Worm (Caenorhabditis elegans) whole organism, L2 larva: ENCODE results near the gene mlp-1.
A peak's percentile ranks its signal among the peaks of the same experiment; 100 is the strongest.

Experiments used
- C34F6.9 ChIP-seq: fragments of 150-350 bp; optimal IDR thresholded peaks from 2 replicates; lab custom pipeline; 2014; ENCODE audit warnings: missing biosample characterization, missing genetic modification characterization
- F13H6.1 ChIP-seq: sonication (generic microtip); optimal IDR thresholded peaks from 2 replicates; lab custom pipeline; 2016; ENCODE audit warnings: missing genetic modification characterization, missing compliant biosample characterization
- Y55F3AM.14 ChIP-seq: fragments of 200-800 bp; sonication (Bioruptor generic); optimal IDR thresholded peaks from 2 replicates; lab custom pipeline; 2018; ENCODE audit warnings: mild to moderate bottlenecking, missing genetic modification characterization, missing compliant biosample characterization
- aly-2 ChIP-seq: fragments of 150-350 bp; optimal IDR thresholded peaks from 2 replicates; lab custom pipeline; 2014; ENCODE audit warnings: missing biosample characterization, missing genetic modification characterization
- ama-1 ChIP-seq: fragments of 150-350 bp; optimal IDR thresholded peaks from 2 replicates; lab custom pipeline; 2018; ENCODE audit warnings: inconsistent platforms
- blmp-1 ChIP-seq: sonication (generic microtip); optimal IDR thresholded peaks from 2 replicates; lab custom pipeline; 2017; ENCODE audit warnings: missing genetic modification characterization, mild to moderate bottlenecking, missing compliant biosample characterization, antibody characterized with exemption, moderate library complexity; ENCODE audit not compliant: insufficient read depth
- ceh-16 ChIP-seq: fragments of 150-350 bp; optimal IDR thresholded peaks from 2 replicates; lab custom pipeline; 2014; ENCODE audit warnings: missing biosample characterization, missing genetic modification characterization
- ceh-82 ChIP-seq: fragments of 150-350 bp; optimal IDR thresholded peaks from 2 replicates; lab custom pipeline; 2014; ENCODE audit warnings: missing biosample characterization, missing genetic modification characterization
- crh-2 ChIP-seq: sonication (generic microtip); optimal IDR thresholded peaks from 2 replicates; lab custom pipeline; 2017; ENCODE audit warnings: missing biosample characterization, missing genetic modification characterization
- dmd-4 ChIP-seq: sonication (generic microtip); optimal IDR thresholded peaks from 2 replicates; lab custom pipeline; 2017; ENCODE audit warnings: missing biosample characterization, missing genetic modification characterization
- egl-27 ChIP-seq: sonication (generic microtip); optimal IDR thresholded peaks from 3 replicates; lab custom pipeline; 2017; ENCODE audit warnings: missing biosample characterization, missing genetic modification reagents, missing genetic modification characterization
- elt-1 ChIP-seq: fragments of 150-350 bp; optimal IDR thresholded peaks from 2 replicates; lab custom pipeline; 2014; ENCODE audit warnings: missing biosample characterization, missing genetic modification characterization
- elt-3 ChIP-seq: sonication (generic microtip); optimal IDR thresholded peaks from 2 replicates; lab custom pipeline; 2017; ENCODE audit warnings: missing biosample characterization, missing genetic modification characterization
- fos-1 ChIP-seq: fragments of 150-350 bp; optimal IDR thresholded peaks from 2 replicates; lab custom pipeline; 2014; ENCODE audit warnings: missing biosample characterization, missing genetic modification characterization
- gmeb-1 ChIP-seq: fragments of 150-350 bp; optimal IDR thresholded peaks from 2 replicates; lab custom pipeline; 2014; ENCODE audit warnings: missing biosample characterization, missing genetic modification characterization
- lin-11 ChIP-seq: fragments of 150-350 bp; sonication (generic microtip); optimal IDR thresholded peaks from 2 replicates; lab custom pipeline; 2014; ENCODE audit warnings: missing biosample characterization, missing genetic modification characterization, inconsistent platforms, mixed read lengths
- lin-13 ChIP-seq: fragments of 150-350 bp; optimal IDR thresholded peaks from 2 replicates; lab custom pipeline; 2014; ENCODE audit warnings: missing biosample characterization, missing genetic modification reagents, missing genetic modification characterization
- lin-39 ChIP-seq: fragments of 150-350 bp; optimal IDR thresholded peaks from 2 replicates; lab custom pipeline; 2014; ENCODE audit warnings: missing biosample characterization, missing genetic modification reagents, missing genetic modification characterization
- lsy-2 ChIP-seq, 2 experiments: fragments of 150-350 bp in 1 of 2; sonication (generic microtip) in 1 of 2; optimal IDR thresholded peaks; 2 replicates each; lab custom pipeline; 2014 to 2017; ENCODE audit warnings: missing biosample characterization in 2 of 2, missing genetic modification characterization in 2 of 2
- mab-5 ChIP-seq: fragments of 150-350 bp; optimal IDR thresholded peaks from 2 replicates; lab custom pipeline; 2014; ENCODE audit warnings: missing biosample characterization, missing genetic modification characterization
- mbf-1 ChIP-seq: sonication (generic microtip); optimal IDR thresholded peaks from 2 replicates; lab custom pipeline; 2017; ENCODE audit warnings: missing biosample characterization, missing genetic modification characterization
- mdl-1 ChIP-seq, 2 experiments: fragments of 150-350 bp in 1 of 2; sonication (generic microtip) in 1 of 2; optimal IDR thresholded peaks; 2 replicates each; lab custom pipeline; 2017; ENCODE audit warnings: missing biosample characterization in 2 of 2, missing genetic modification characterization in 2 of 2
- nhr-10 ChIP-seq: sonication (generic microtip); optimal IDR thresholded peaks from 2 replicates; lab custom pipeline; 2017; ENCODE audit warnings: missing biosample characterization, missing genetic modification characterization
- nhr-12 ChIP-seq: fragments of 150-350 bp; optimal IDR thresholded peaks from 2 replicates; lab custom pipeline; 2014; ENCODE audit warnings: missing biosample characterization, missing genetic modification characterization
- nhr-129 ChIP-seq: fragments of 150-350 bp; optimal IDR thresholded peaks from 2 replicates; lab custom pipeline; 2014; ENCODE audit warnings: missing biosample characterization, missing genetic modification characterization
- nhr-23 ChIP-seq: fragments of 150-350 bp; optimal IDR thresholded peaks from 2 replicates; lab custom pipeline; 2014; ENCODE audit warnings: missing biosample characterization, missing genetic modification reagents, missing genetic modification characterization
- nhr-25 ChIP-seq: fragments of 150-350 bp; sonication (generic microtip); optimal IDR thresholded peaks from 3 replicates; lab custom pipeline; 2014; ENCODE audit warnings: missing biosample characterization, missing genetic modification characterization
- nhr-6 ChIP-seq: fragments of 150-350 bp; optimal IDR thresholded peaks from 2 replicates; lab custom pipeline; 2014; ENCODE audit warnings: missing biosample characterization, missing genetic modification characterization
- peb-1 ChIP-seq: fragments of 150-350 bp; optimal IDR thresholded peaks from 2 replicates; lab custom pipeline; 2014; ENCODE audit warnings: missing biosample characterization, missing genetic modification characterization
- sem-4 ChIP-seq: fragments of 150-350 bp; optimal IDR thresholded peaks from 2 replicates; lab custom pipeline; 2014; ENCODE audit warnings: missing biosample characterization, missing genetic modification reagents, missing genetic modification characterization
- skn-1 ChIP-seq: sonication (generic microtip); optimal IDR thresholded peaks from 2 replicates; lab custom pipeline; 2017; ENCODE audit warnings: missing biosample characterization, missing genetic modification characterization
- sma-3 ChIP-seq: sonication (generic microtip); optimal IDR thresholded peaks from 2 replicates; lab custom pipeline; 2016; ENCODE audit warnings: missing genetic modification reagents, missing genetic modification characterization, missing compliant biosample characterization
- sma-9 ChIP-seq, 2 experiments: fragments of 150-350 bp in 1 of 2; sonication (generic microtip) in 1 of 2; optimal IDR thresholded peaks; 2 replicates each; lab custom pipeline; 2014 to 2016; ENCODE audit warnings: missing genetic modification characterization in 2 of 2, mild to moderate bottlenecking in 1 of 2, missing biosample characterization in 1 of 2, missing compliant biosample characterization in 1 of 2, missing genetic modification reagents in 1 of 2, moderate library complexity in 1 of 2
- snpc-4 ChIP-seq: fragments of 150-350 bp; optimal IDR thresholded peaks from 2 replicates; lab custom pipeline; 2014; ENCODE audit warnings: missing biosample characterization, missing genetic modification characterization
- unc-55 ChIP-seq: fragments of 150-350 bp; sonication (generic microtip); optimal IDR thresholded peaks from 3 replicates; lab custom pipeline; 2014; ENCODE audit warnings: missing biosample characterization, missing genetic modification reagents, missing genetic modification characterization
- zag-1 ChIP-seq: fragments of 150-350 bp; optimal IDR thresholded peaks from 2 replicates; lab custom pipeline; 2014; ENCODE audit warnings: missing biosample characterization, missing genetic modification characterization
- ztf-1 ChIP-seq: fragments of 200-800 bp; sonication (Bioruptor generic); conservative IDR thresholded peaks from 2 replicates; pipeline ENCODE4 v1.3.6; 2022; ENCODE audit warnings: missing genetic modification characterization, missing compliant biosample characterization
- ztf-4 ChIP-seq: fragments of 150-350 bp; optimal IDR thresholded peaks from 2 replicates; lab custom pipeline; 2014; ENCODE audit warnings: missing biosample characterization, missing genetic modification characterization

The mlp-1 gene

ce11 chrIII:5958172-5958886 is 16.5 kb downstream of the mlp-1 start, which contains the start of the genes nono-1 and nop-1:
Gene nono-1, minus strand, starts transcription at chrIII:5958246.
Gene nop-1, plus strand, starts transcription at chrIII:5958722.
- no peak for TF ChIP-seq sem-4 (tag; lab: Kevin White, UChicago)
- no peak for TF ChIP-seq Y55F3AM.14 (GFP tag; lab: Kevin White, UChicago)
- peak in 1 of 2 experiments; percentile 37 for TF ChIP-seq lsy-2 (tag; optimal IDR thresholded peaks at IDR 0.05; lab: Kevin White, UChicago)
- TF ChIP-seq C34F6.9, result peak; percentile 58
- TF ChIP-seq sma-3 (GFP tag; lab: Kevin White, UChicago), result no peak
- peak; percentile 10 for TF ChIP-seq ama-1 (lab: Kevin White, UChicago)
- TF ChIP-seq lin-39, result no peak
- no peak for TF ChIP-seq nhr-23 (tag; lab: Kevin White, UChicago)
- TF ChIP-seq unc-55, result peak; percentile 59
- TF ChIP-seq nhr-25 (tag; lab: Kevin White, UChicago), result no peak
- no peak for TF ChIP-seq egl-27 (tag; lab: Kevin White, UChicago)
- TF ChIP-seq lin-13, result peak; percentile 5
- TF ChIP-seq ceh-82, result no peak
- TF ChIP-seq elt-1 (tag; lab: Kevin White, UChicago), result no peak
- TF ChIP-seq zag-1 (tag; lab: Kevin White, UChicago), result no peak
- TF ChIP-seq crh-2 (tag; lab: Kevin White, UChicago), result no peak
- no peak for TF ChIP-seq mdl-1 (tag; optimal IDR thresholded peaks at IDR 0.05; lab: Kevin White, UChicago)
- no peak for TF ChIP-seq F13H6.1 (tag; lab: Kevin White, UChicago)
- no peak for TF ChIP-seq peb-1 (tag; lab: Kevin White, UChicago)
- TF ChIP-seq nhr-12 (tag; lab: Kevin White, UChicago), result no peak
- TF ChIP-seq mab-5 (tag; lab: Kevin White, UChicago), result no peak

ce11 chrIII:5953913-5954290 is 21.0 kb downstream of the mlp-1 start:
- TF ChIP-seq ztf-4 (tag; lab: Kevin White, UChicago), result no peak
- TF ChIP-seq C34F6.9, result no peak
- no peak for TF ChIP-seq elt-3
- no peak for TF ChIP-seq blmp-1
- no peak for TF ChIP-seq nhr-12 (tag; lab: Kevin White, UChicago)

- TF ChIP-seq ceh-16 (tag; lab: Kevin White, UChicago) (no peak), snpc-4 (tag; lab: Kevin White, UChicago) (no peak), elt-1 (tag; lab: Kevin White, UChicago) (no peak), nhr-129 (no peak), egl-27 (tag; lab: Kevin White, UChicago) (no peak), ztf-1 (no peak), aly-2 (tag; lab: Kevin White, UChicago) (no peak), blmp-1 (peak; percentile 16), dmd-4 (no peak), ztf-4 (tag; lab: Kevin White, UChicago) (peak; percentile 70), mbf-1 (tag; lab: Kevin White, UChicago) (no peak), ama-1 (lab: Kevin White, UChicago) (no peak), nhr-6 (tag; lab: Kevin White, UChicago) (no peak), nhr-25 (tag; lab: Kevin White, UChicago) (peak; percentile 68), sma-9 (GFP tag; optimal IDR thresholded peaks at IDR 0.05; lab: Kevin White, UChicago) (no peak), sma-9 (tag; optimal IDR thresholded peaks at IDR 0.05; lab: Kevin White, UChicago) (no peak), C34F6.9 (no peak), skn-1 (tag; lab: Kevin White, UChicago) (no peak), nhr-10 (tag; lab: Kevin White, UChicago) (no peak), sma-3 (GFP tag; lab: Kevin White, UChicago) (no peak), gmeb-1 (tag; lab: Kevin White, UChicago) (no peak), nhr-23 (tag; lab: Kevin White, UChicago) (no peak), nhr-12 (tag; lab: Kevin White, UChicago) (no peak), lin-11 (no peak), zag-1 (tag; lab: Kevin White, UChicago) (no peak), lsy-2 (tag; optimal IDR thresholded peaks at IDR 0.05; lab: Kevin White, UChicago) (no peak), fos-1 (tag; lab: Kevin White, UChicago) (no peak), F13H6.1 (tag; lab: Kevin White, UChicago) (no peak)
These were observed 21.6 kb downstream of the mlp-1 start for ce11 chrIII:5953041-5953912.
